Worm (Caenorhabditis elegans) whole organism, L1 larva: ENCODE results near the gene nspe-8.

ENCODE experiments used
- C04F5.9 ChIP-seq: sonication (generic microtip); optimal IDR thresholded peaks from 2 replicates; lab custom pipeline; 2016; ENCODE audit warnings: missing genetic modification characterization, missing compliant biosample characterization
- C34B4.2 ChIP-seq: sonication (generic microtip); optimal IDR thresholded peaks from 2 replicates; lab custom pipeline; 2017; ENCODE audit warnings: mild to moderate bottlenecking, missing genetic modification characterization, missing compliant biosample characterization
- F16B12.6 ChIP-seq: fragments of 150-350 bp; optimal IDR thresholded peaks from 2 replicates; lab custom pipeline; 2014; ENCODE audit warnings: missing biosample characterization, missing genetic modification characterization
- Y116A8C.19 ChIP-seq: sonication (generic microtip); optimal IDR thresholded peaks from 2 replicates; lab custom pipeline; 2016; ENCODE audit warnings: missing compliant biosample characterization, missing genetic modification characterization, borderline replicate concordance
- aha-1 ChIP-seq: fragments of 150-350 bp; optimal IDR thresholded peaks from 2 replicates; lab custom pipeline; 2014; ENCODE audit warnings: missing biosample characterization, missing genetic modification characterization
- alr-1 ChIP-seq: fragments of 200-800 bp; sonication (Bioruptor generic); optimal IDR thresholded peaks from 2 replicates; lab custom pipeline; 2018; ENCODE audit warnings: borderline replicate concordance, mild to moderate bottlenecking, missing genetic modification characterization, missing compliant biosample characterization
- ceh-88 ChIP-seq: fragments of 200-800 bp; sonication (Bioruptor generic); IDR thresholded peaks from 2 replicates; pipeline ENCODE4 v1.3.6; 2022; ENCODE audit warnings: missing genetic modification characterization, missing compliant biosample characterization
- dpl-1 ChIP-seq, 3 experiments: fragments of 150-350 bp in 2 of 3; sonication (generic microtip) in 1 of 3; optimal IDR thresholded peaks; 2 replicates each; lab custom pipeline; 2014 to 2017; ENCODE audit warnings: missing biosample characterization in 3 of 3, missing genetic modification characterization in 3 of 3, missing genetic modification reagents in 3 of 3
- efl-1 ChIP-seq, 4 experiments: fragments of 150-350 bp; optimal IDR thresholded peaks in 3 of 4; peaks in 1 of 4; 1 replicate in 1 of 4; 2 replicates in 3 of 4; lab custom pipeline; 2014; ENCODE audit warnings: missing biosample characterization in 2 of 4, missing genetic modification characterization in 2 of 4, missing genetic modification reagents in 2 of 4
- efl-3 ChIP-seq: fragments of 200-800 bp; sonication (Bioruptor generic); optimal IDR thresholded peaks from 2 replicates; lab custom pipeline; 2018; ENCODE audit warnings: mild to moderate bottlenecking, missing genetic modification characterization, missing compliant biosample characterization
- egl-13 ChIP-seq: sonication (generic microtip); optimal IDR thresholded peaks from 2 replicates; lab custom pipeline; 2016; ENCODE audit warnings: missing genotype, missing genetic modification reagents, missing genetic modification characterization, missing compliant biosample characterization
- elt-2 ChIP-seq: sonication (generic microtip); optimal IDR thresholded peaks from 2 replicates; lab custom pipeline; 2016; ENCODE audit warnings: missing genetic modification characterization, mild to moderate bottlenecking, inconsistent platforms, missing compliant biosample characterization, missing genetic modification reagents
- elt-3 ChIP-seq, 6 experiments: fragments of 150-350 bp in 1 of 6; sonication (generic microtip); optimal IDR thresholded peaks; 2 replicates each; lab custom pipeline; 2017 to 2018; ENCODE audit warnings: missing biosample characterization in 6 of 6, missing genetic modification characterization in 6 of 6, inconsistent platforms in 1 of 6
- fkh-4 ChIP-seq: sonication (generic microtip); optimal IDR thresholded peaks from 2 replicates; lab custom pipeline; 2016; ENCODE audit warnings: missing compliant biosample characterization, missing genetic modification characterization, borderline replicate concordance
- fkh-8 ChIP-seq: sonication (generic microtip); optimal IDR thresholded peaks from 2 replicates; lab custom pipeline; 2016; ENCODE audit warnings: mild to moderate bottlenecking, missing genetic modification characterization, missing compliant biosample characterization
- grh-1 ChIP-seq: fragments of 200-800 bp; sonication (Bioruptor generic); IDR thresholded peaks from 2 replicates; pipeline ENCODE4 v1.3.6; 2022; ENCODE audit warnings: missing genetic modification reagents, missing genetic modification characterization, missing compliant biosample characterization
- hlh-17 ChIP-seq: fragments of 200-800 bp; sonication (Bioruptor generic); optimal IDR thresholded peaks from 2 replicates; lab custom pipeline; 2018; ENCODE audit warnings: missing genetic modification characterization, mild to moderate bottlenecking, missing compliant biosample characterization, moderate library complexity, borderline replicate concordance
- hlh-4 ChIP-seq: sonication (generic microtip); optimal IDR thresholded peaks from 2 replicates; lab custom pipeline; 2016; ENCODE audit warnings: mild to moderate bottlenecking, missing genetic modification characterization, missing compliant biosample characterization
- hpl-2 ChIP-seq: fragments of 150-350 bp; optimal IDR thresholded peaks from 2 replicates; lab custom pipeline; 2014; ENCODE audit warnings: missing biosample characterization, missing genetic modification reagents, missing genetic modification characterization
- jun-1 ChIP-seq: fragments of 150-350 bp; optimal IDR thresholded peaks from 2 replicates; lab custom pipeline; 2014; ENCODE audit warnings: missing biosample characterization, missing genetic modification reagents, missing genetic modification characterization
- lin-14 ChIP-seq: fragments of 200-800 bp; sonication (Bioruptor generic); optimal IDR thresholded peaks from 2 replicates; lab custom pipeline; 2018; ENCODE audit warnings: mild to moderate bottlenecking, missing genetic modification characterization, moderate library complexity, missing compliant biosample characterization
- lin-39 ChIP-seq: fragments of 150-350 bp; optimal IDR thresholded peaks from 2 replicates; lab custom pipeline; 2014; ENCODE audit warnings: missing biosample characterization, missing genetic modification reagents, missing genetic modification characterization
- lsy-2 ChIP-seq, 2 experiments: fragments of 150-350 bp; optimal IDR thresholded peaks; 2 replicates each; lab custom pipeline; 2014; ENCODE audit warnings: missing biosample characterization in 2 of 2, missing genetic modification characterization in 2 of 2
- mab-9 ChIP-seq: fragments of 200-800 bp; sonication (Bioruptor generic); IDR thresholded peaks from 2 replicates; pipeline ENCODE4 v1.3.6; 2022; ENCODE audit warnings: missing genetic modification reagents, missing genetic modification characterization, missing compliant biosample characterization
- mdl-1 ChIP-seq, 2 experiments: fragments of 150-350 bp; optimal IDR thresholded peaks; 2 replicates each; lab custom pipeline; 2014 to 2017; ENCODE audit warnings: missing biosample characterization in 2 of 2, missing genetic modification characterization in 2 of 2, inconsistent platforms in 1 of 2
- mef-2 ChIP-seq: fragments of 150-350 bp; optimal IDR thresholded peaks from 2 replicates; lab custom pipeline; 2014; ENCODE audit warnings: missing biosample characterization, missing genetic modification characterization
- nhr-11 ChIP-seq: fragments of 150-350 bp; optimal IDR thresholded peaks from 2 replicates; lab custom pipeline; 2014; ENCODE audit warnings: missing biosample characterization, missing genetic modification characterization
- nhr-12 ChIP-seq: sonication (generic microtip); optimal IDR thresholded peaks from 2 replicates; lab custom pipeline; 2017; ENCODE audit warnings: missing biosample characterization, missing genetic modification characterization
- nhr-237 ChIP-seq: fragments of 150-350 bp; optimal IDR thresholded peaks from 2 replicates; lab custom pipeline; 2014; ENCODE audit warnings: missing biosample characterization, missing genetic modification characterization
- nhr-47 ChIP-seq: sonication (generic microtip); optimal IDR thresholded peaks from 2 replicates; lab custom pipeline; 2016; ENCODE audit warnings: mild to moderate bottlenecking, missing genetic modification characterization, moderate library complexity, missing compliant biosample characterization
- nhr-90 ChIP-seq: sonication (generic microtip); optimal IDR thresholded peaks from 2 replicates; lab custom pipeline; 2016; ENCODE audit warnings: mild to moderate bottlenecking, missing genetic modification characterization, missing compliant biosample characterization; ENCODE audit not compliant: poor library complexity
- pqm-1 ChIP-seq: sonication (generic microtip); optimal IDR thresholded peaks from 3 replicates; lab custom pipeline; 2017; ENCODE audit warnings: missing biosample characterization, missing genetic modification characterization
- skn-1 ChIP-seq: fragments of 150-350 bp; optimal IDR thresholded peaks from 2 replicates; lab custom pipeline; 2014; ENCODE audit warnings: missing biosample characterization, missing genetic modification characterization
- snu-23 ChIP-seq: sonication (generic microtip); optimal IDR thresholded peaks from 2 replicates; lab custom pipeline; 2016; ENCODE audit warnings: missing genetic modification characterization, missing compliant biosample characterization
- sup-37 ChIP-seq: fragments of 200-800 bp; sonication (Bioruptor generic); optimal IDR thresholded peaks from 2 replicates; lab custom pipeline; 2018; ENCODE audit warnings: mild to moderate bottlenecking, missing genetic modification characterization, missing compliant biosample characterization
- swsn-7 ChIP-seq: sonication (generic microtip); optimal IDR thresholded peaks from 2 replicates; lab custom pipeline; 2016; ENCODE audit warnings: missing genetic modification characterization, missing compliant biosample characterization
- tbx-2 ChIP-seq: sonication (generic microtip); optimal IDR thresholded peaks from 2 replicates; lab custom pipeline; 2016; ENCODE audit warnings: missing genetic modification characterization, missing compliant biosample characterization
- tlp-1 ChIP-seq: fragments of 150-350 bp; optimal IDR thresholded peaks from 2 replicates; lab custom pipeline; 2014; ENCODE audit warnings: missing biosample characterization, missing genetic modification characterization
- unc-62 ChIP-seq: fragments of 150-350 bp; optimal IDR thresholded peaks from 2 replicates; lab custom pipeline; 2014; ENCODE audit warnings: missing biosample characterization, missing genetic modification reagents, missing genetic modification characterization
- unc-86 ChIP-seq: sonication (generic microtip); optimal IDR thresholded peaks from 2 replicates; lab custom pipeline; 2016; ENCODE audit warnings: missing genetic modification characterization, missing compliant biosample characterization
- zag-1 ChIP-seq: fragments of 150-350 bp; optimal IDR thresholded peaks from 2 replicates; lab custom pipeline; 2014; ENCODE audit warnings: missing biosample characterization, missing genetic modification characterization
- zip-4 ChIP-seq: fragments of 200-800 bp; sonication (Bioruptor generic); optimal IDR thresholded peaks from 2 replicates; lab custom pipeline; 2018; ENCODE audit warnings: mild to moderate bottlenecking, missing genetic modification characterization, moderate library complexity, missing compliant biosample characterization
- ztf-11 ChIP-seq, 2 experiments: sonication (generic microtip); optimal IDR thresholded peaks; 2 replicates each; lab custom pipeline; 2016 to 2017; ENCODE audit warnings: missing genetic modification characterization in 2 of 2, missing biosample characterization in 1 of 2, missing compliant biosample characterization in 1 of 2

nspe-8 gene

ce11 chrII:12621908-12622566 is at the start of gene nspe-8 (continued):
- TF ChIP-seq alr-1: no peak
- TF ChIP-seq efl-1 (optimal IDR thresholded peaks at IDR 0.05; lab: Kevin White, UChicago): no peak
- TF ChIP-seq efl-1 (GFP tag; optimal IDR thresholded peaks at IDR 0.05 in 1 of 2; lab: Kevin White, UChicago): peak in 1 of 2 experiments; percentile 81
- TF ChIP-seq sup-37 (GFP tag; lab: Kevin White, UChicago): no peak
- TF ChIP-seq elt-2 (tag; lab: Kevin White, UChicago): no peak
- no peak for TF ChIP-seq pqm-1 (tag; lab: Kevin White, UChicago)
- peak; percentile 63 for TF ChIP-seq nhr-90 (tag; lab: Kevin White, UChicago)
- no peak for TF ChIP-seq C04F5.9 (tag; lab: Kevin White, UChicago)
- TF ChIP-seq snu-23 (GFP tag; lab: Kevin White, UChicago): peak; percentile 63
- TF ChIP-seq nhr-11 (tag; lab: Kevin White, UChicago): no peak
- TF ChIP-seq ceh-88 (GFP tag; lab: Robert Waterston, UW): no peak
- no peak for TF ChIP-seq swsn-7 (tag; lab: Kevin White, UChicago)
- no peak for TF ChIP-seq tlp-1
- no peak for TF ChIP-seq fkh-8 (tag; lab: Kevin White, UChicago)
- peak; percentile 70 for TF ChIP-seq lin-14 (GFP tag; lab: Kevin White, UChicago)
- no peak for TF ChIP-seq fkh-4 (tag; lab: Kevin White, UChicago)
- no peak for TF ChIP-seq unc-62 (GFP tag; lab: Kevin White, UChicago)
- TF ChIP-seq F16B12.6: no peak
- no peak for TF ChIP-seq aha-1 (tag; lab: Kevin White, UChicago)
- TF ChIP-seq hlh-4 (tag; lab: Kevin White, UChicago): no peak
- TF ChIP-seq C34B4.2: no peak
- TF ChIP-seq mef-2 (tag; lab: Kevin White, UChicago): no peak
- TF ChIP-seq lin-39 (tag; lab: Kevin White, UChicago): peak; percentile 24
- no peak for TF ChIP-seq nhr-12 (tag; lab: Kevin White, UChicago)
- TF ChIP-seq grh-1: no peak
- no peak for TF ChIP-seq Y116A8C.19 (tag; lab: Kevin White, UChicago)
- TF ChIP-seq egl-13: no peak
- no peak for TF ChIP-seq jun-1 (tag; lab: Kevin White, UChicago)
- no peak for TF ChIP-seq zip-4 (GFP tag; lab: Kevin White, UChicago)
- no peak for TF ChIP-seq efl-3 (GFP tag; lab: Kevin White, UChicago)
- TF ChIP-seq tbx-2 (tag; lab: Kevin White, UChicago): peak; percentile 77
- peak; percentile 69 for TF ChIP-seq nhr-47 (tag; lab: Kevin White, UChicago)
- TF ChIP-seq, all 84 proteins: peak for 16

DNA sequence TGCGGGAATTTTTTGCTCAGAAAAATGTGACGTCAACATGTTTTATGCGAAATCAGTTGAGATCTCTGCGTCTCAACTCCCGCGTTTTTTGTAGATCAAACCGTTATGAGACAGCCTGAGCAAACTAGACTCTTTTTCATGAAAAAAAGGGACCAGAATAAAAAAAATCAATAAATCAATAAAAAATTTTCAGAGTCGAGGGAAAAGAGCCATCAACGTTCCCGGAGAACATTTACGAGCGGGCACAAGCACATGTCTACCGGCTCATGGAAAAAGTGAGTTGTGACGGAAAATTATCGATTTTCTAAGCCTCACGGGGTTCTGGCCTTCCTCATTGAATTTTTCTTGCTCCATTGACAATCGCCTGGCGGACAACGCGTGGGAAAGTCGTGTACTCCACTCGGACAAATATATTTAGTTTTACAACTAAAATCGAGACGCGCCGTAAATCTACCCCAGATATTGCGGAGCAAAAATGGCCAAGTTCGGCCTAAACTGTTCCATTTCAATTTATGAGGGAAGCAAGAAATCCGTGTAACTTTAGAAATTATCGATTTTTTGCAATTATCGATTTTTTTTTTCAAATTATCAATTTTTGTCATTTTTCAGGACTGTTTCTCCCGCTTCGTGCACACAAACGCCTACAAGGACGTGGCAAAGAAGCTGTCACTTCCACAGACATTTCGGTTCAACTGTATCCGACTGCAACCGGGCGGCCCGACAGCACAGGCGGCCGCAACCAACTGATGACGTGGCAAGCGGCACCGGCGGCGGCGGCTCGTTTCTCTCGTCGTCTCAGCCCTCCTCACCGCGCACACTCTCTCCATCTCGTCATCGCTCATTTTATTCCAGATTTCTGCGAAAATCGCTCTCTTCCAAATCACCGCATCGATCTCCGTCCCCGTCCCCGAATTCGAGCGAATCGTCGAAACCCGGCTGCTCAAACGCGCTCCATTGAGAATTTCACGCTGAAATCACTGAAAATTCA is 49.4 kb upstream of the nspe-8 start:
- TF ChIP-seq lsy-2 (tag; optimal IDR thresholded peaks at IDR 0.05; lab: Kevin White, UChicago) (no peak), mdl-1 (tag; optimal IDR thresholded peaks at IDR 0.05; lab: Kevin White, UChicago) (no peak), grh-1 (no peak), efl-1 (optimal IDR thresholded peaks at IDR 0.05; lab: Kevin White, UChicago) (no peak), efl-1 (GFP tag; optimal IDR thresholded peaks at IDR 0.05 in 1 of 2; lab: Kevin White, UChicago) (peak in 1 of 2 experiments; percentile 28), mab-9 (GFP tag; lab: Robert Waterston, UW) (peak; percentile 40; the same call in 1 of the 2 replicates)

DNA sequence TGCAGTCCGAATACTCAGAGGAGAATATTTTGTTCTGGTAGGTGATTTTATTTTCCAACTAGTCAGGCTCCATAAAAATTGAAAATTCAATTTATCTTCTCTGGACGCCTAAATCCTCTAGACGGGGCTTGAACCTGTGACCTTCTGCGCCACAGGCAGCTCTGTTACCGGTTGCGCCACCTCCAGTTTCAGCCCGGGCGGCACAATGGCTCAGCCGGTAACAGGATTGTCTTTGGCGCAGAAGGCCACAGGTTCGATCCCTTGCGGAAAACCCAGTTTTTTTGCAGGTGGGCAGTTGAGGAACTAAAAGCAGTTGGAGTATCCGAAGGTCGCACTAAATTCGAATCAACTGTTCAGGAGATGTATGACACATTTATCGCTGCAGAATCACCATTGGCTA is 48.1 kb upstream of the nspe-8 start:
- TF ChIP-seq unc-86 (tag; lab: Kevin White, UChicago) (no peak), zag-1 (tag; lab: Kevin White, UChicago) (no peak), dpl-1 (GFP tag; optimal IDR thresholded peaks at IDR 0.05; lab: Kevin White, UChicago) (no peak), mab-9 (GFP tag; lab: Robert Waterston, UW) (no peak), elt-3 (tag; optimal IDR thresholded peaks at IDR 0.05; lab: Kevin White, UChicago) (no peak), hpl-2 (GFP tag; lab: Kevin White, UChicago) (no peak), skn-1 (no peak), nhr-237 (no peak), hlh-17 (no peak), jun-1 (tag; lab: Kevin White, UChicago) (no peak), ztf-11 (tag; optimal IDR thresholded peaks at IDR 0.05; lab: Kevin White, UChicago) (no peak), hlh-4 (tag; lab: Kevin White, UChicago) (no peak)
